Fruit fly (Drosophila melanogaster) S2 (cell line): Measurements from ENCODE around the gene Cul5.
A peak's percentile ranks its signal among the peaks of the same experiment; 100 is the strongest.

ENCODE experiments used
- CG8478 ChIP-seq: fragments of >200 bp; optimal IDR thresholded peaks from 2 replicates; lab custom pipeline; 2018
- CTCF ChIP-seq, 2 experiments: fragments of >200 bp; optimal IDR thresholded peaks; 2 replicates each; lab custom pipeline; 2018

dm6 chr3R:29055710-29056109, 7.1 kb downstream of the Cul5 start, which contains the start of gene Sirt7:
- TF ChIP-seq CG8478 (lab: Kevin White, UChicago) (no peak), CTCF (optimal IDR thresholded peaks at IDR 0.05; lab: Kevin White, UChicago) (peak in 1 of 2 experiments; percentile 27)
